Fruit fly (Drosophila melanogaster) whole organism, embryonic: ENCODE measurements around the gene CG9886.

Experiments used
- BtbVII ChIP-seq: fragments of 200-800 bp; sonication (Bioruptor generic); optimal IDR thresholded peaks from 3 replicates; lab custom pipeline; 2017; ENCODE audit warnings: missing biosample characterization, mild to moderate bottlenecking, missing genetic modification characterization
- CG10979 ChIP-seq: fragments of 200-800 bp; sonication (Bioruptor generic); optimal IDR thresholded peaks from 2 replicates; lab custom pipeline; 2018; ENCODE audit warnings: missing biosample characterization, mild to moderate bottlenecking, missing genetic modification characterization, moderate library complexity
- CG11093 ChIP-seq: fragments of 200-800 bp; sonication (Bioruptor generic); IDR thresholded peaks from 3 replicates; pipeline ENCODE4 v1.3.6; 2022; ENCODE audit warnings: missing biosample characterization, missing genetic modification characterization
- CG12236 ChIP-seq: fragments of 200-800 bp; sonication (Bioruptor generic); optimal IDR thresholded peaks from 2 replicates; lab custom pipeline; 2016; ENCODE audit warnings: missing biosample characterization, missing genetic modification characterization
- CG12769 ChIP-seq: fragments of 200-800 bp; sonication (Bioruptor generic); optimal IDR thresholded peaks from 2 replicates; lab custom pipeline; 2019; ENCODE audit warnings: missing biosample characterization, mild to moderate bottlenecking, missing genetic modification characterization, moderate library complexity
- CG13296 ChIP-seq: fragments of 200-800 bp; sonication (Bioruptor generic); optimal IDR thresholded peaks from 3 replicates; lab custom pipeline; 2018; ENCODE audit warnings: missing biosample characterization, mild to moderate bottlenecking, missing genetic modification characterization
- CG14860 ChIP-seq: fragments of 200-800 bp; sonication (Bioruptor generic); IDR thresholded peaks from 3 replicates; pipeline ENCODE4 v1.3.6; 2022; ENCODE audit warnings: missing biosample characterization, missing genetic modification characterization; ENCODE audit not compliant: partially characterized antibody
- CG15269 ChIP-seq: fragments of 200-800 bp; sonication (Bioruptor generic); optimal IDR thresholded peaks from 2 replicates; lab custom pipeline; 2018; ENCODE audit warnings: missing biosample characterization, mild to moderate bottlenecking, missing genetic modification characterization, moderate library complexity
- CG17385 ChIP-seq: fragments of 200-800 bp; sonication (Bioruptor generic); optimal IDR thresholded peaks from 3 replicates; lab custom pipeline; 2018; ENCODE audit warnings: missing biosample characterization, mild to moderate bottlenecking, missing genetic modification characterization
- CG18011 ChIP-seq: fragments of 200-800 bp; sonication (Bioruptor generic); optimal IDR thresholded peaks from 2 replicates; lab custom pipeline; 2017; ENCODE audit warnings: missing biosample characterization, missing genetic modification characterization, mild to moderate bottlenecking, moderate library complexity, missing genotype
- CG2199 ChIP-seq: fragments of 200-800 bp; sonication (Bioruptor generic); IDR thresholded peaks from 3 replicates; pipeline ENCODE4 v1.3.6; 2022; ENCODE audit warnings: missing biosample characterization, missing genetic modification characterization
- CG3065 ChIP-seq: fragments of 200-800 bp; sonication (Bioruptor generic); optimal IDR thresholded peaks from 2 replicates; lab custom pipeline; 2016; ENCODE audit warnings: missing biosample characterization, missing genetic modification characterization
- CG32772 ChIP-seq: fragments of 200-800 bp; sonication (Bioruptor generic); IDR thresholded peaks from 2 replicates; pipeline ENCODE4 v1.3.6; 2022; ENCODE audit warnings: missing biosample characterization, missing genetic modification characterization
- CG33557 ChIP-seq: fragments of 200-800 bp; sonication (Bioruptor generic); optimal IDR thresholded peaks from 2 replicates; lab custom pipeline; 2019; ENCODE audit warnings: missing biosample characterization, mild to moderate bottlenecking, missing genetic modification characterization, moderate library complexity
- CG4424 ChIP-seq: fragments of 200-800 bp; sonication (Bioruptor generic); optimal IDR thresholded peaks from 3 replicates; lab custom pipeline; 2016; ENCODE audit warnings: missing biosample characterization, missing genetic modification characterization
- CG4707 ChIP-seq: fragments of 200-800 bp; sonication (Bioruptor generic); optimal IDR thresholded peaks from 2 replicates; lab custom pipeline; 2018; ENCODE audit warnings: missing biosample characterization, mild to moderate bottlenecking, missing genetic modification characterization, moderate library complexity
- CG4820 ChIP-seq: fragments of 200-800 bp; sonication (Bioruptor generic); optimal IDR thresholded peaks from 3 replicates; lab custom pipeline; 2016; ENCODE audit warnings: missing biosample characterization, missing genetic modification characterization
- CG6683 ChIP-seq: fragments of 200-800 bp; sonication (Bioruptor generic); optimal IDR thresholded peaks from 2 replicates; lab custom pipeline; 2017; ENCODE audit warnings: missing biosample characterization, mild to moderate bottlenecking, missing genetic modification characterization, missing genetic modification reagents
- CG7987 ChIP-seq: fragments of 200-800 bp; sonication (Bioruptor generic); optimal IDR thresholded peaks from 2 replicates; lab custom pipeline; 2018; ENCODE audit warnings: missing biosample characterization, mild to moderate bottlenecking, missing genetic modification characterization, moderate library complexity
- CG8281 ChIP-seq: fragments of 200-800 bp; sonication (Bioruptor generic); optimal IDR thresholded peaks from 2 replicates; lab custom pipeline; 2018; ENCODE audit warnings: missing biosample characterization, mild to moderate bottlenecking, missing genetic modification characterization, moderate library complexity
- CG8478 ChIP-seq: fragments of >200 bp; optimal IDR thresholded peaks from 2 replicates; lab custom pipeline; 2018
- CG9215 ChIP-seq: fragments of 200-800 bp; sonication (Bioruptor generic); IDR thresholded peaks from 2 replicates; pipeline ENCODE4 v1.3.6; 2022; ENCODE audit warnings: missing biosample characterization, missing genetic modification characterization
- CG9817 ChIP-seq: fragments of 200-800 bp; sonication (Bioruptor generic); optimal IDR thresholded peaks from 2 replicates; lab custom pipeline; 2018; ENCODE audit warnings: missing biosample characterization, mild to moderate bottlenecking, missing genetic modification characterization, moderate library complexity
- CTCF ChIP-seq: fragments of 200-800 bp; sonication (Bioruptor generic); optimal IDR thresholded peaks from 2 replicates; lab custom pipeline; 2017; ENCODE audit warnings: missing biosample characterization, mild to moderate bottlenecking, missing genetic modification characterization, moderate library complexity
- CoRest ChIP-seq: fragments of 200-800 bp; sonication (Bioruptor generic); optimal IDR thresholded peaks from 3 replicates; lab custom pipeline; 2018; ENCODE audit warnings: missing biosample characterization, mild to moderate bottlenecking, missing genetic modification characterization, moderate library complexity
- Gug ChIP-seq: fragments of 200-800 bp; sonication (Bioruptor generic); IDR thresholded peaks from 4 replicates; pipeline ENCODE4 v1.3.6; 2022; ENCODE audit warnings: missing biosample characterization, missing genetic modification characterization
- MTF-1 ChIP-seq: fragments of 200-800 bp; sonication (Bioruptor generic); optimal IDR thresholded peaks from 2 replicates; lab custom pipeline; 2018; ENCODE audit warnings: missing biosample characterization, mild to moderate bottlenecking, missing genetic modification characterization, borderline replicate concordance
- Meics ChIP-seq: fragments of 200-800 bp; sonication (Bioruptor generic); optimal IDR thresholded peaks from 2 replicates; lab custom pipeline; 2017; ENCODE audit warnings: missing biosample characterization, mild to moderate bottlenecking, missing genetic modification characterization
- Ravus ChIP-seq: fragments of 200-800 bp; sonication (Bioruptor generic); IDR thresholded peaks from 2 replicates; pipeline ENCODE4 v1.3.6; 2022; ENCODE audit warnings: missing biosample characterization, missing genetic modification characterization
- Side ChIP-seq: fragments of 200-800 bp; sonication (Bioruptor generic); optimal IDR thresholded peaks from 2 replicates; lab custom pipeline; 2016; ENCODE audit warnings: missing biosample characterization, missing genetic modification characterization
- Sin3A ChIP-seq: fragments of >200 bp; optimal IDR thresholded peaks from 2 replicates; lab custom pipeline; 2018
- Usf ChIP-seq: fragments of 200-800 bp; sonication (Bioruptor generic); optimal IDR thresholded peaks from 2 replicates; lab custom pipeline; 2017; ENCODE audit warnings: missing genotype, missing biosample characterization, missing genetic modification characterization
- Xbp1 ChIP-seq: fragments of 200-800 bp; sonication (Bioruptor generic); optimal IDR thresholded peaks from 3 replicates; lab custom pipeline; 2016; ENCODE audit warnings: missing biosample characterization, mild to moderate bottlenecking, missing genetic modification characterization
- ab ChIP-seq: fragments of 200-800 bp; sonication (Bioruptor generic); optimal IDR thresholded peaks from 2 replicates; lab custom pipeline; 2016; ENCODE audit warnings: missing biosample characterization, missing genetic modification characterization
- ara ChIP-seq: fragments of 200-800 bp; sonication (Bioruptor generic); IDR thresholded peaks from 2 replicates; pipeline ENCODE4 v1.3.6; 2022; ENCODE audit warnings: missing biosample characterization, missing genetic modification characterization
- ci ChIP-seq: fragments of 200-800 bp; sonication (Bioruptor generic); IDR thresholded peaks from 3 replicates; pipeline ENCODE4 v1.3.6; 2022; ENCODE audit warnings: missing biosample characterization, missing genetic modification characterization
- corto ChIP-seq: fragments of 200-800 bp; sonication (Bioruptor generic); optimal IDR thresholded peaks from 2 replicates; lab custom pipeline; 2016; ENCODE audit warnings: missing biosample characterization, mild to moderate bottlenecking, missing genetic modification characterization, moderate library complexity
- fd102C ChIP-seq: fragments of 200-800 bp; sonication (Bioruptor generic); optimal IDR thresholded peaks from 2 replicates; lab custom pipeline; 2018; ENCODE audit warnings: missing biosample characterization, mild to moderate bottlenecking, missing genetic modification characterization, moderate library complexity
- fd96Cb ChIP-seq: fragments of 200-800 bp; sonication (Bioruptor generic); optimal IDR thresholded peaks from 2 replicates; lab custom pipeline; 2018; ENCODE audit warnings: missing biosample characterization, mild to moderate bottlenecking, missing genetic modification characterization, moderate library complexity
- gsb ChIP-seq: fragments of 200-800 bp; sonication (Bioruptor generic); IDR thresholded peaks from 2 replicates; pipeline ENCODE4 v1.3.6; 2022; ENCODE audit warnings: missing biosample characterization, missing genetic modification characterization
- jigr1 ChIP-seq: fragments of 200-800 bp; sonication (Bioruptor generic); IDR thresholded peaks from 3 replicates; pipeline ENCODE4 v1.3.6; 2022; ENCODE audit warnings: missing biosample characterization, missing genetic modification characterization
- kay ChIP-seq: fragments of 200-800 bp; sonication (Bioruptor generic); optimal IDR thresholded peaks from 2 replicates; lab custom pipeline; 2016; ENCODE audit warnings: missing biosample characterization, missing genetic modification characterization
- kni ChIP-seq: fragments of 200-800 bp; sonication (Bioruptor generic); optimal IDR thresholded peaks from 3 replicates; lab custom pipeline; 2017; ENCODE audit warnings: mild to moderate bottlenecking, missing biosample characterization, missing genetic modification reagents, missing genetic modification characterization
- lmd ChIP-seq: fragments of 200-800 bp; sonication (Bioruptor generic); IDR thresholded peaks from 2 replicates; pipeline ENCODE4 v1.3.6; 2022; ENCODE audit warnings: missing biosample characterization, missing genetic modification characterization
- mam ChIP-seq: fragments of 200-800 bp; sonication (Bioruptor generic); optimal IDR thresholded peaks from 3 replicates; lab custom pipeline; 2016; ENCODE audit warnings: missing biosample characterization, missing genetic modification characterization
- onecut ChIP-seq: fragments of 200-800 bp; sonication (Bioruptor generic); IDR thresholded peaks from 2 replicates; pipeline ENCODE4 v1.3.6; 2022; ENCODE audit warnings: missing biosample characterization, missing genetic modification characterization
- pan ChIP-seq, 4 experiments: fragments of >200 bp in 3 of 4; fragments of 200-800 bp in 1 of 4; sonication (Bioruptor generic) in 1 of 4; optimal IDR thresholded peaks in 3 of 4; IDR thresholded peaks in 1 of 4; 2 replicates each; pipeline versions ENCODE4 v1.3.6 to Lab custom; 2017 to 2022; ENCODE audit warnings: missing biosample characterization in 2 of 4, missing genetic modification characterization in 2 of 4, mixed read lengths in 1 of 4
- sima ChIP-seq: fragments of 200-800 bp; sonication (Bioruptor generic); optimal IDR thresholded peaks from 2 replicates; lab custom pipeline; 2016; ENCODE audit warnings: missing biosample characterization, missing genetic modification characterization
- sr ChIP-seq: fragments of 200-800 bp; sonication (Bioruptor generic); IDR thresholded peaks from 3 replicates; pipeline ENCODE4 v1.3.6; 2022; ENCODE audit warnings: missing biosample characterization, missing genetic modification characterization
- trem ChIP-seq: fragments of 200-800 bp; optimal IDR thresholded peaks from 3 replicates; lab custom pipeline; 2019; ENCODE audit warnings: missing biosample characterization, mild to moderate bottlenecking, missing genetic modification characterization, moderate library complexity
- usp ChIP-seq: fragments of >200 bp; optimal IDR thresholded peaks from 2 replicates; lab custom pipeline; 2017; ENCODE audit warnings: missing biosample characterization, missing genetic modification characterization

The CG9886 gene

dm6 chr2L:2467722-2468372 is 47.2 kb downstream of the CG9886 start (continued):
- TF ChIP-seq MTF-1 (GFP tag; lab: Kevin White, UChicago) (no peak), CG2199 (no peak), kni (no peak), fd96Cb (tag; lab: Kevin White, UChicago) (peak; percentile 5), CG13296 (GFP tag; lab: Kevin White, UChicago) (peak; percentile 39), CG11093 (GFP tag; lab: Robert Waterston, UW) (0 out of 3 replicates have a peak, but pooled peaks have one; percentile 30), CG4707 (GFP tag; lab: Kevin White, UChicago) (no peak), CG32772 (GFP tag; lab: Robert Waterston, UW) (peak; percentile 62), Xbp1 (GFP tag; lab: Kevin White, UChicago) (no peak), trem (tag; lab: Kevin White, UChicago) (no peak), Usf (no peak), jigr1 (GFP tag; lab: Robert Waterston, UW) (no peak), Sin3A (lab: Kevin White, UChicago) (no peak), ci (no peak), Gug (GFP tag; lab: Robert Waterston, UW) (peak; percentile 36; the same call in 1 of the 4 replicates), corto (no peak), kay (GFP tag; lab: Kevin White, UChicago) (no peak), CG8478 (no peak), CG4424 (GFP tag; lab: Kevin White, UChicago) (no peak), fd102C (GFP tag; lab: Kevin White, UChicago) (no peak), CG15269 (tag; lab: Kevin White, UChicago) (peak; percentile 58), CG8281 (tag; lab: Kevin White, UChicago) (no peak), pan (optimal IDR thresholded peaks at IDR 0.05; lab: Kevin White, UChicago) (no peak), pan (GFP tag; optimal IDR thresholded peaks at IDR 0.05 in 1 of 2, IDR thresholded peaks at IDR 0.05 in 1 of 2) (peak in 1 of 2 experiments; percentile 53), CG18011 (GFP tag; lab: Kevin White, UChicago) (no peak), CG14860 (GFP tag; lab: Robert Waterston, UW) (no peak), lmd (GFP tag; lab: Robert Waterston, UW) (peak; percentile 56; the same call in 1 of the 2 replicates), CG7987 (GFP tag; lab: Kevin White, UChicago) (no peak), usp (no peak), CoRest (tag; lab: Kevin White, UChicago) (peak; percentile 36), CG17385 (GFP tag; lab: Kevin White, UChicago) (peak; percentile 16), CG12769 (tag; lab: Kevin White, UChicago) (peak; percentile 62), ab (GFP tag; lab: Kevin White, UChicago) (no peak), CG6683 (GFP tag; lab: Kevin White, UChicago) (no peak), CG12236 (no peak), gsb (GFP tag; lab: Robert Waterston, UW) (no peak), CG9215 (GFP tag; lab: Robert Waterston, UW) (peak; percentile 42; the same call in 1 of the 2 replicates), ara (peak; percentile 40; the same call in 1 of the 2 replicates), CG10979 (tag; lab: Kevin White, UChicago) (no peak), CG33557 (GFP tag; lab: Kevin White, UChicago) (no peak), CTCF (no peak), BtbVII (GFP tag; lab: Kevin White, UChicago) (no peak), Meics (GFP tag; lab: Kevin White, UChicago) (peak; percentile 28), sr (GFP tag; lab: Robert Waterston, UW) (no peak), Side (no peak), onecut (GFP tag; lab: Robert Waterston, UW) (no peak), sima (GFP tag; lab: Kevin White, UChicago) (no peak), Ravus (GFP tag; lab: Robert Waterston, UW) (no peak), CG3065 (GFP tag; lab: Kevin White, UChicago) (no peak), CG4820 (no peak), CG9817 (tag; lab: Kevin White, UChicago) (peak; percentile 31), mam (GFP tag; lab: Kevin White, UChicago) (no peak)
